Fruit fly (Drosophila melanogaster) whole organism, embryonic: Measurements from ENCODE around the gene Swip-1.
A peak's percentile ranks its signal among the peaks of the same experiment; 100 is the strongest.

Source experiments
- Abd-B ChIP-seq: fragments of 200-800 bp; sonication (Bioruptor generic); optimal IDR thresholded peaks from 2 replicates; lab custom pipeline; 2018; ENCODE audit warnings: missing biosample characterization, mild to moderate bottlenecking, missing genetic modification characterization, moderate library complexity
- BEAF-32 ChIP-seq: fragments of 200-800 bp; sonication (Bioruptor generic); optimal IDR thresholded peaks from 3 replicates; lab custom pipeline; 2017; ENCODE audit warnings: missing biosample characterization, missing genetic modification characterization, mild to moderate bottlenecking, moderate library complexity, missing genetic modification reagents
- Bgb ChIP-seq: fragments of 200-800 bp; sonication (Bioruptor generic); IDR thresholded peaks from 2 replicates; pipeline ENCODE4 v1.3.6; 2022; ENCODE audit warnings: missing biosample characterization, missing genetic modification characterization; ENCODE audit not compliant: partially characterized antibody
- CG10321 ChIP-seq: fragments of 200-800 bp; sonication (Bioruptor generic); IDR thresholded peaks from 2 replicates; pipeline ENCODE4 v1.3.6; 2022; ENCODE audit warnings: missing biosample characterization, missing genetic modification characterization
- CG10543 ChIP-seq: fragments of 200-800 bp; sonication (Bioruptor generic); optimal IDR thresholded peaks from 3 replicates; lab custom pipeline; 2017; ENCODE audit warnings: missing biosample characterization, mild to moderate bottlenecking, missing genetic modification characterization, moderate library complexity
- CG10565 ChIP-seq: fragments of 200-800 bp; sonication (Bioruptor generic); optimal IDR thresholded peaks from 3 replicates; lab custom pipeline; 2016; ENCODE audit warnings: missing biosample characterization, mild to moderate bottlenecking, missing genetic modification characterization
- CG10959 ChIP-seq: fragments of 200-800 bp; sonication (Bioruptor generic); IDR thresholded peaks from 2 replicates; pipeline ENCODE4 v1.3.6; 2022; ENCODE audit warnings: missing biosample characterization, missing genetic modification characterization
- CG13287 ChIP-seq: fragments of 200-800 bp; sonication (Bioruptor generic); IDR thresholded peaks from 2 replicates; pipeline ENCODE4 v1.3.6; 2022; ENCODE audit warnings: missing biosample characterization, missing genetic modification characterization; ENCODE audit not compliant: partially characterized antibody
- CG13624 ChIP-seq: fragments of 200-800 bp; sonication (Bioruptor generic); optimal IDR thresholded peaks from 2 replicates; lab custom pipeline; 2016; ENCODE audit warnings: missing biosample characterization, missing genetic modification characterization
- CG14441 ChIP-seq: fragments of 200-800 bp; sonication (Bioruptor generic); IDR thresholded peaks from 2 replicates; pipeline ENCODE4 v1.3.6; 2022; ENCODE audit warnings: missing biosample characterization, missing genetic modification characterization
- CG15514 ChIP-seq: fragments of 200-800 bp; sonication (Bioruptor generic); optimal IDR thresholded peaks from 3 replicates; lab custom pipeline; 2017; ENCODE audit warnings: missing biosample characterization, missing genetic modification characterization, mild to moderate bottlenecking, moderate library complexity, missing genetic modification reagents
- CG15601 ChIP-seq: fragments of 200-800 bp; sonication (Bioruptor generic); optimal IDR thresholded peaks from 3 replicates; lab custom pipeline; 2019; ENCODE audit warnings: missing biosample characterization, mild to moderate bottlenecking, missing genetic modification characterization, moderate library complexity
- CG1647 ChIP-seq: fragments of 200-800 bp; sonication (Bioruptor generic); optimal IDR thresholded peaks from 3 replicates; lab custom pipeline; 2016; ENCODE audit warnings: missing biosample characterization, missing genetic modification characterization
- CG34376 ChIP-seq: fragments of 200-800 bp; sonication (Bioruptor generic); optimal IDR thresholded peaks from 2 replicates; lab custom pipeline; 2018; ENCODE audit warnings: missing biosample characterization, mild to moderate bottlenecking, missing genetic modification characterization
- CG3995 ChIP-seq: fragments of 200-800 bp; sonication (Bioruptor generic); optimal IDR thresholded peaks from 3 replicates; lab custom pipeline; 2016; ENCODE audit warnings: missing biosample characterization, missing genetic modification characterization
- CG6272 ChIP-seq: fragments of 200-800 bp; sonication (Bioruptor generic); IDR thresholded peaks from 2 replicates; pipeline ENCODE4 v1.3.6; 2022; ENCODE audit warnings: missing biosample characterization, missing genetic modification characterization
- CG6765 ChIP-seq: fragments of 200-800 bp; sonication (Bioruptor generic); optimal IDR thresholded peaks from 3 replicates; lab custom pipeline; 2017; ENCODE audit warnings: missing biosample characterization, mild to moderate bottlenecking, missing genetic modification characterization
- CG8944 ChIP-seq: fragments of 200-800 bp; sonication (Bioruptor generic); optimal IDR thresholded peaks from 3 replicates; lab custom pipeline; 2016; ENCODE audit warnings: missing biosample characterization, missing genetic modification characterization
- CG9215 ChIP-seq: fragments of 200-800 bp; sonication (Bioruptor generic); IDR thresholded peaks from 2 replicates; pipeline ENCODE4 v1.3.6; 2022; ENCODE audit warnings: missing biosample characterization, missing genetic modification characterization
- CG9817 ChIP-seq: fragments of 200-800 bp; sonication (Bioruptor generic); optimal IDR thresholded peaks from 2 replicates; lab custom pipeline; 2018; ENCODE audit warnings: missing biosample characterization, mild to moderate bottlenecking, missing genetic modification characterization, moderate library complexity
- Chrac-16 ChIP-seq: fragments of 200-800 bp; sonication (Bioruptor generic); optimal IDR thresholded peaks from 3 replicates; lab custom pipeline; 2016; ENCODE audit warnings: missing biosample characterization, missing genetic modification characterization
- Ets65A ChIP-seq: fragments of 200-800 bp; sonication (Bioruptor generic); peaks from one replicate; lab custom pipeline; 2016; ENCODE audit warnings: missing biosample characterization, missing genetic modification characterization
- Hand ChIP-seq: fragments of 200-800 bp; sonication (Bioruptor generic); optimal IDR thresholded peaks from 2 replicates; lab custom pipeline; 2017; ENCODE audit warnings: mild to moderate bottlenecking, missing biosample characterization, missing genetic modification reagents, missing genetic modification characterization
- Hmr ChIP-seq: fragments of 200-800 bp; sonication (Bioruptor generic); optimal IDR thresholded peaks from 3 replicates; lab custom pipeline; 2017; ENCODE audit warnings: mild to moderate bottlenecking, missing biosample characterization, missing genetic modification reagents, missing genetic modification characterization
- MBD-R2 ChIP-seq: fragments of 200-800 bp; sonication (Bioruptor generic); IDR thresholded peaks from 2 replicates; pipeline ENCODE4 v1.3.6; 2022; ENCODE audit warnings: missing biosample characterization, missing genetic modification characterization
- NC2β ChIP-seq: fragments of 200-800 bp; sonication (Bioruptor generic); optimal IDR thresholded peaks from 2 replicates; lab custom pipeline; 2016; ENCODE audit warnings: missing biosample characterization, missing genetic modification characterization
- NFAT ChIP-seq: fragments of 200-800 bp; sonication (Bioruptor generic); IDR thresholded peaks from 2 replicates; pipeline ENCODE4 v1.3.6; 2022; ENCODE audit warnings: missing biosample characterization, missing genetic modification characterization
- Rfx ChIP-seq: fragments of 200-800 bp; sonication (Bioruptor generic); IDR thresholded peaks from 2 replicates; pipeline ENCODE4 v1.3.6; 2022; ENCODE audit warnings: missing biosample characterization, missing genetic modification characterization
- Side ChIP-seq: fragments of 200-800 bp; sonication (Bioruptor generic); optimal IDR thresholded peaks from 2 replicates; lab custom pipeline; 2016; ENCODE audit warnings: missing biosample characterization, missing genetic modification characterization
- Six4 ChIP-seq: fragments of 200-800 bp; sonication (Bioruptor generic); optimal IDR thresholded peaks from 2 replicates; lab custom pipeline; 2016; ENCODE audit warnings: missing biosample characterization, missing genetic modification characterization
- Sox102F ChIP-seq: fragments of 200-800 bp; sonication (Bioruptor generic); optimal IDR thresholded peaks from 2 replicates; lab custom pipeline; 2018; ENCODE audit warnings: missing biosample characterization, mild to moderate bottlenecking, missing genetic modification characterization, moderate library complexity
- Spps ChIP-seq: fragments of 200-800 bp; sonication (Bioruptor generic); optimal IDR thresholded peaks from 2 replicates; lab custom pipeline; 2018; ENCODE audit warnings: missing biosample characterization, mild to moderate bottlenecking, missing genetic modification characterization
- Sry-δ ChIP-seq: fragments of 200-800 bp; sonication (Bioruptor generic); optimal IDR thresholded peaks from 2 replicates; lab custom pipeline; 2016; ENCODE audit warnings: missing biosample characterization, missing genetic modification characterization
- amos ChIP-seq: fragments of 200-800 bp; sonication (Bioruptor generic); IDR thresholded peaks from 2 replicates; pipeline ENCODE4 v1.3.6; 2022; ENCODE audit warnings: missing biosample characterization, missing genetic modification characterization; ENCODE audit not compliant: partially characterized antibody
- cad ChIP-seq: fragments of >200 bp; optimal IDR thresholded peaks from 2 replicates; lab custom pipeline; 2017; ENCODE audit warnings: missing biosample characterization, missing genetic modification characterization
- chn ChIP-seq: fragments of 200-800 bp; sonication (Bioruptor generic); optimal IDR thresholded peaks from 2 replicates; lab custom pipeline; 2016; ENCODE audit warnings: missing biosample characterization, missing genetic modification characterization
- dati ChIP-seq: fragments of 200-800 bp; sonication (Bioruptor generic); IDR thresholded peaks from 2 replicates; pipeline ENCODE4 v1.3.6; 2022; ENCODE audit warnings: missing biosample characterization, missing genetic modification characterization
- eve ChIP-seq, 2 experiments: fragments of >200 bp; optimal IDR thresholded peaks; 2 replicates each; lab custom pipeline; 2017; ENCODE audit warnings: missing biosample characterization in 2 of 2, missing genetic modification characterization in 2 of 2
- exex ChIP-seq: fragments of 200-800 bp; sonication (Bioruptor generic); optimal IDR thresholded peaks from 4 replicates; lab custom pipeline; 2018; ENCODE audit warnings: missing biosample characterization, mild to moderate bottlenecking, missing genetic modification characterization, moderate library complexity
- fd64A ChIP-seq: fragments of 200-800 bp; sonication (Bioruptor generic); optimal IDR thresholded peaks from 3 replicates; lab custom pipeline; 2018; ENCODE audit warnings: missing biosample characterization, mild to moderate bottlenecking, missing genetic modification characterization
- fd96Cb ChIP-seq: fragments of 200-800 bp; sonication (Bioruptor generic); optimal IDR thresholded peaks from 2 replicates; lab custom pipeline; 2018; ENCODE audit warnings: missing biosample characterization, mild to moderate bottlenecking, missing genetic modification characterization, moderate library complexity
- jing ChIP-seq: fragments of 200-800 bp; sonication (Bioruptor generic); optimal IDR thresholded peaks from 2 replicates; lab custom pipeline; 2018; ENCODE audit warnings: missing biosample characterization, mild to moderate bottlenecking, missing genetic modification characterization
- lbe ChIP-seq: fragments of 200-800 bp; sonication (Bioruptor generic); optimal IDR thresholded peaks from 2 replicates; lab custom pipeline; 2016; ENCODE audit warnings: missing biosample characterization, mild to moderate bottlenecking, missing genetic modification characterization
- nmo ChIP-seq: fragments of 200-800 bp; sonication (Bioruptor generic); optimal IDR thresholded peaks from 2 replicates; lab custom pipeline; 2018; ENCODE audit warnings: missing biosample characterization, mild to moderate bottlenecking, missing genetic modification characterization, moderate library complexity
- pho ChIP-seq: fragments of 200-800 bp; sonication (Bioruptor generic); optimal IDR thresholded peaks from 2 replicates; lab custom pipeline; 2016; ENCODE audit warnings: missing biosample characterization, missing genetic modification characterization
- phol ChIP-seq: fragments of 200-800 bp; sonication (Bioruptor generic); optimal IDR thresholded peaks from 3 replicates; lab custom pipeline; 2018; ENCODE audit warnings: missing biosample characterization, mild to moderate bottlenecking, missing genetic modification characterization, moderate library complexity
- scrt ChIP-seq: fragments of 200-800 bp; sonication (Bioruptor generic); optimal IDR thresholded peaks from 2 replicates; lab custom pipeline; 2018; ENCODE audit warnings: missing biosample characterization, mild to moderate bottlenecking, missing genetic modification characterization, moderate library complexity
- ttk ChIP-seq: fragments of 200-800 bp; sonication (Bioruptor generic); IDR thresholded peaks from 2 replicates; pipeline ENCODE4 v2.1.2; 2022; ENCODE audit warnings: missing biosample characterization, missing genetic modification characterization
- unpg ChIP-seq: fragments of 200-800 bp; sonication (Bioruptor generic); optimal IDR thresholded peaks from 3 replicates; lab custom pipeline; 2018; ENCODE audit warnings: missing biosample characterization, mild to moderate bottlenecking, missing genetic modification characterization, moderate library complexity
- usp ChIP-seq: fragments of >200 bp; optimal IDR thresholded peaks from 2 replicates; lab custom pipeline; 2017; ENCODE audit warnings: missing biosample characterization, missing genetic modification characterization
- zfh1 ChIP-seq: fragments of 200-800 bp; sonication (Bioruptor generic); IDR thresholded peaks from 3 replicates; pipeline ENCODE4 v1.3.6; 2022; ENCODE audit warnings: missing biosample characterization, missing genetic modification characterization

Swip-1 gene

dm6 chr2L:18966214-18966556 lies 20.9 kb downstream of the Swip-1 start (continued):
- peak; percentile 59 for TF ChIP-seq CG10543 (GFP tag; lab: Kevin White, UChicago)
- TF ChIP-seq CG13287 (GFP tag; lab: Robert Waterston, UW): 0 out of 2 replicates have a peak, but pooled peaks have one; percentile 12
- peak; percentile 63 for TF ChIP-seq Hand (GFP tag; lab: Kevin White, UChicago)
- peak; percentile 87 for TF ChIP-seq zfh1 (GFP tag; lab: Robert Waterston, UW)
- TF ChIP-seq MBD-R2: peak; percentile 83
- TF ChIP-seq CG3995: no peak
- TF ChIP-seq usp: no peak
- no peak for TF ChIP-seq Bgb (GFP tag; lab: Robert Waterston, UW)
- TF ChIP-seq Sry-δ (GFP tag; lab: Kevin White, UChicago): no peak
- TF ChIP-seq CG10565 (GFP tag; lab: Kevin White, UChicago): no peak
- TF ChIP-seq CG15601 (tag; lab: Kevin White, UChicago): no peak
- TF ChIP-seq CG15514 (GFP tag; lab: Kevin White, UChicago): peak; percentile 83
- TF ChIP-seq Abd-B (GFP tag; lab: Kevin White, UChicago): peak; percentile 53
- peak; percentile 80 for TF ChIP-seq CG9817 (tag; lab: Kevin White, UChicago)
- peak; percentile 65 for TF ChIP-seq exex (tag; lab: Kevin White, UChicago)
- TF ChIP-seq CG9215 (GFP tag; lab: Robert Waterston, UW): peak; percentile 85
- peak; percentile 89 for TF ChIP-seq NFAT (GFP tag; lab: Robert Waterston, UW)
- TF ChIP-seq BEAF-32 (GFP tag; lab: Kevin White, UChicago): no peak
- peak; percentile 64 for TF ChIP-seq CG10321 (GFP tag; lab: Robert Waterston, UW)
- TF ChIP-seq NC2β: peak; percentile 19
- no peak for TF ChIP-seq fd64A (GFP tag; lab: Kevin White, UChicago)
- no peak for TF ChIP-seq eve (GFP tag; optimal IDR thresholded peaks at IDR 0.05; lab: Kevin White, UChicago)
- peak; percentile 72 for TF ChIP-seq phol
- TF ChIP-seq CG13624 (GFP tag; lab: Kevin White, UChicago): peak; percentile 33
- TF ChIP-seq Chrac-16 (GFP tag; lab: Kevin White, UChicago): peak; percentile 55
- TF ChIP-seq CG10959 (GFP tag; lab: Robert Waterston, UW): peak; percentile 42; the same call in 1 of the 2 replicates
- no peak for TF ChIP-seq amos (GFP tag; lab: Robert Waterston, UW)
- peak; percentile 89 for TF ChIP-seq Ets65A (GFP tag; lab: Kevin White, UChicago)
- TF ChIP-seq ttk (GFP tag; lab: Robert Waterston, UW): peak; percentile 84
- TF ChIP-seq Side: peak; percentile 41
- peak; percentile 89 for TF ChIP-seq CG14441 (GFP tag; lab: Robert Waterston, UW)
- TF ChIP-seq dati (GFP tag; lab: Robert Waterston, UW): 0 out of 2 replicates have a peak, but pooled peaks have one; percentile 29
- TF ChIP-seq scrt (GFP tag; lab: Kevin White, UChicago): peak; percentile 76
- TF ChIP-seq Hmr: peak; percentile 77
- TF ChIP-seq lbe (GFP tag; lab: Kevin White, UChicago): no peak
- TF ChIP-seq CG8944 (GFP tag; lab: Kevin White, UChicago): no peak
- peak; percentile 98 for TF ChIP-seq Rfx (GFP tag; lab: Robert Waterston, UW)
- TF ChIP-seq nmo: peak; percentile 65
- TF ChIP-seq Sox102F: peak; percentile 68
- peak; percentile 79 for TF ChIP-seq unpg (GFP tag; lab: Kevin White, UChicago)
- no peak for TF ChIP-seq jing (GFP tag; lab: Kevin White, UChicago)
- no peak for TF ChIP-seq cad
- peak; percentile 49 for TF ChIP-seq Spps (tag; lab: Kevin White, UChicago)
- TF ChIP-seq CG1647 (GFP tag; lab: Kevin White, UChicago): peak; percentile 25
- TF ChIP-seq chn (GFP tag; lab: Kevin White, UChicago): no peak
- TF ChIP-seq Six4 (GFP tag; lab: Kevin White, UChicago): peak; percentile 63
- peak; percentile 80 for TF ChIP-seq CG6765 (GFP tag; lab: Kevin White, UChicago)
- peak; percentile 59 for TF ChIP-seq fd96Cb (tag; lab: Kevin White, UChicago)
- TF ChIP-seq pho (GFP tag; lab: Kevin White, UChicago): peak; percentile 73
- TF ChIP-seq CG34376: peak; percentile 68
- peak; percentile 78 for TF ChIP-seq CG6272
